Fruit fly (Drosophila melanogaster) whole organism, adult: ENCODE results near the gene wb.

Source experiments
- CG11617 ChIP-seq: fragments of 200-800 bp; sonication (Bioruptor generic); optimal IDR thresholded peaks from 2 replicates; lab custom pipeline; 2017; ENCODE audit warnings: mild to moderate bottlenecking, missing biosample characterization, missing genetic modification reagents, missing genetic modification characterization
- CG12768 ChIP-seq: fragments of 200-800 bp; sonication (Bioruptor generic); optimal IDR thresholded peaks from 2 replicates; lab custom pipeline; 2017; ENCODE audit warnings: missing biosample characterization, missing genetic modification characterization, mild to moderate bottlenecking, moderate library complexity, missing genetic modification reagents
- CG14711 ChIP-seq: fragments of 200-800 bp; sonication (Bioruptor generic); optimal IDR thresholded peaks from 2 replicates; lab custom pipeline; 2018; ENCODE audit warnings: missing biosample characterization, mild to moderate bottlenecking, missing genetic modification characterization, moderate library complexity
- CG1620 ChIP-seq: fragments of 200-800 bp; sonication (Bioruptor generic); optimal IDR thresholded peaks from 2 replicates; lab custom pipeline; 2016; ENCODE audit warnings: missing biosample characterization, missing genetic modification characterization
- CG33017 ChIP-seq: fragments of 200-800 bp; sonication (Bioruptor generic); optimal IDR thresholded peaks from 2 replicates; lab custom pipeline; 2018; ENCODE audit warnings: missing biosample characterization, mild to moderate bottlenecking, missing genetic modification characterization, moderate library complexity
- CG5204 ChIP-seq: fragments of 200-800 bp; sonication (Bioruptor generic); optimal IDR thresholded peaks from 2 replicates; lab custom pipeline; 2016; ENCODE audit warnings: missing biosample characterization, missing genetic modification characterization
- CG7045 ChIP-seq: fragments of 200-800 bp; sonication (Bioruptor generic); optimal IDR thresholded peaks from 2 replicates; lab custom pipeline; 2017; ENCODE audit warnings: missing biosample characterization, mild to moderate bottlenecking, missing genetic modification characterization
- CG7101 ChIP-seq: fragments of 200-800 bp; sonication (Bioruptor generic); optimal IDR thresholded peaks from 2 replicates; lab custom pipeline; 2018; ENCODE audit warnings: missing biosample characterization, mild to moderate bottlenecking, missing genetic modification characterization, moderate library complexity
- Clk ChIP-seq: fragments of 200-800 bp; sonication (Bioruptor generic); optimal IDR thresholded peaks from 2 replicates; lab custom pipeline; 2017; ENCODE audit warnings: missing biosample characterization, missing genetic modification characterization
- Crg-1 ChIP-seq: fragments of 200-800 bp; sonication (Bioruptor generic); optimal IDR thresholded peaks from 2 replicates; lab custom pipeline; 2016; ENCODE audit warnings: missing biosample characterization, missing genetic modification characterization
- Hr96 ChIP-seq: fragments of 200-800 bp; sonication (Bioruptor generic); optimal IDR thresholded peaks from 2 replicates; lab custom pipeline; 2016; ENCODE audit warnings: missing biosample characterization, missing genetic modification characterization
- Mnt ChIP-seq: fragments of 200-800 bp; sonication (Bioruptor generic); optimal IDR thresholded peaks from 2 replicates; lab custom pipeline; 2016; ENCODE audit warnings: missing biosample characterization, mild to moderate bottlenecking, missing genetic modification characterization
- bab1 ChIP-seq: fragments of 200-800 bp; sonication (Bioruptor generic); optimal IDR thresholded peaks from 3 replicates; lab custom pipeline; 2019; ENCODE audit warnings: missing biosample characterization, mild to moderate bottlenecking, missing genetic modification characterization, moderate library complexity
- cic ChIP-seq: fragments of 200-800 bp; sonication (Bioruptor generic); optimal IDR thresholded peaks from 2 replicates; lab custom pipeline; 2017; ENCODE audit warnings: missing biosample characterization, mild to moderate bottlenecking, missing genetic modification characterization, moderate library complexity
- cnc ChIP-seq, 2 experiments: fragments of >200 bp; optimal IDR thresholded peaks; 2 replicates each; lab custom pipeline; 2017
- kay ChIP-seq: fragments of 200-800 bp; sonication (Bioruptor generic); peaks from one replicate; lab custom pipeline; 2016; ENCODE audit warnings: missing biosample characterization, missing genetic modification characterization, borderline replicate concordance
- ovo ChIP-seq: fragments of 200-800 bp; sonication (Bioruptor generic); optimal IDR thresholded peaks from 2 replicates; lab custom pipeline; 2016; ENCODE audit warnings: missing biosample characterization, missing genetic modification characterization
- pad ChIP-seq: fragments of 200-800 bp; sonication (Bioruptor generic); optimal IDR thresholded peaks from 3 replicates; lab custom pipeline; 2017; ENCODE audit warnings: missing biosample characterization, missing genetic modification characterization, mild to moderate bottlenecking, moderate library complexity, missing genetic modification reagents
- tj ChIP-seq: fragments of 200-800 bp; sonication (Bioruptor generic); optimal IDR thresholded peaks from 3 replicates; lab custom pipeline; 2017; ENCODE audit warnings: missing biosample characterization, mild to moderate bottlenecking, missing genetic modification characterization, moderate library complexity
- toe ChIP-seq: fragments of 200-800 bp; sonication (Bioruptor generic); optimal IDR thresholded peaks from 2 replicates; lab custom pipeline; 2016; ENCODE audit warnings: missing biosample characterization, missing genetic modification characterization

wb gene

dm6 chr2L:14232709-14233108 lies 30.1 kb upstream of the wb start:
- no peak for TF ChIP-seq ovo
- no peak for TF ChIP-seq toe
- no peak for TF ChIP-seq CG5204
- peak; percentile 32 for TF ChIP-seq cic (GFP tag; lab: Kevin White, UChicago)
- TF ChIP-seq CG1620 (GFP tag; lab: Kevin White, UChicago): no peak
- TF ChIP-seq CG12768 (GFP tag; lab: Kevin White, UChicago): no peak
- TF ChIP-seq tj (GFP tag; lab: Kevin White, UChicago): no peak
- TF ChIP-seq CG11617 (GFP tag; lab: Kevin White, UChicago): no peak

dm6 chr2L:14233896-14234626 lies 28.8 kb upstream of the wb start, which contains the start of gene Dyrk2:
Gene Dyrk2 (minus strand): TSS chr2L:14234126.
- TF ChIP-seq pad (GFP tag; lab: Kevin White, UChicago): peak; percentile 50
- TF ChIP-seq bab1 (GFP tag; lab: Kevin White, UChicago): peak; percentile 34
- peak; percentile 15 for TF ChIP-seq CG1620 (GFP tag; lab: Kevin White, UChicago)
- peak; percentile 50 for TF ChIP-seq CG7045 (GFP tag; lab: Kevin White, UChicago)
- no peak for TF ChIP-seq cic (GFP tag; lab: Kevin White, UChicago)
- TF ChIP-seq Clk (GFP tag; lab: Kevin White, UChicago): no peak
- peak; percentile 18 for TF ChIP-seq Hr96 (GFP tag; lab: Kevin White, UChicago)
- TF ChIP-seq Mnt: peak; percentile 48
- peak; percentile 71 for TF ChIP-seq CG11617 (GFP tag; lab: Kevin White, UChicago)
- peak; percentile 61 for TF ChIP-seq kay
- peak; percentile 13 for TF ChIP-seq CG33017 (tag; lab: Kevin White, UChicago)
- TF ChIP-seq cnc (optimal IDR thresholded peaks at IDR 0.05; lab: Kevin White, UChicago): no peak
- TF ChIP-seq CG7101 (tag; lab: Kevin White, UChicago): peak; percentile 6
- TF ChIP-seq ovo: no peak
- TF ChIP-seq CG12768 (GFP tag; lab: Kevin White, UChicago): peak; percentile 40
- TF ChIP-seq tj (GFP tag; lab: Kevin White, UChicago): peak; percentile 45
- no peak for TF ChIP-seq CG14711
- TF ChIP-seq Crg-1 (GFP tag; lab: Kevin White, UChicago): no peak
- TF ChIP-seq toe: peak; percentile 27
- no peak for TF ChIP-seq CG5204

- TF ChIP-seq pad (GFP tag; lab: Kevin White, UChicago) (no peak), CG1620 (GFP tag; lab: Kevin White, UChicago) (no peak), CG7045 (GFP tag; lab: Kevin White, UChicago) (no peak), CG12768 (GFP tag; lab: Kevin White, UChicago) (no peak), toe (no peak), CG11617 (GFP tag; lab: Kevin White, UChicago) (no peak), Mnt (no peak), kay (no peak), Crg-1 (GFP tag; lab: Kevin White, UChicago) (no peak), CG5204 (no peak)
These were observed 28.1 kb upstream of the wb start for dm6 chr2L:14234627-14235308.

dm6 chr2L:14236132-14236531 lies 26.7 kb upstream of the wb start:
- TF ChIP-seq CG11617 (GFP tag; lab: Kevin White, UChicago): no peak

- TF ChIP-seq CG7045 (GFP tag; lab: Kevin White, UChicago): no peak
- no peak for TF ChIP-seq ovo
- no peak for TF ChIP-seq Hr96 (GFP tag; lab: Kevin White, UChicago)
- no peak for TF ChIP-seq pad (GFP tag; lab: Kevin White, UChicago)
- TF ChIP-seq CG5204: no peak
- no peak for TF ChIP-seq cnc (optimal IDR thresholded peaks at IDR 0.05; lab: Kevin White, UChicago)
- TF ChIP-seq Crg-1 (GFP tag; lab: Kevin White, UChicago): no peak
- TF ChIP-seq CG12768 (GFP tag; lab: Kevin White, UChicago): no peak
- no peak for TF ChIP-seq CG1620 (GFP tag; lab: Kevin White, UChicago)
- no peak for TF ChIP-seq CG14711
- TF ChIP-seq tj (GFP tag; lab: Kevin White, UChicago): no peak
- no peak for TF ChIP-seq CG7101 (tag; lab: Kevin White, UChicago)
- TF ChIP-seq Clk (GFP tag; lab: Kevin White, UChicago): no peak
- TF ChIP-seq kay: no peak
These were observed 25.1 kb upstream of the wb start for dm6 chr2L:14237510-14238277.

dm6 chr2L:14245003-14245402 lies 17.8 kb upstream of the wb start:
- no peak for TF ChIP-seq CG33017 (tag; lab: Kevin White, UChicago)
